Worm (Caenorhabditis elegans): Measurements from ENCODE around the gene cht-4.

Gene cht-4

DNA sequence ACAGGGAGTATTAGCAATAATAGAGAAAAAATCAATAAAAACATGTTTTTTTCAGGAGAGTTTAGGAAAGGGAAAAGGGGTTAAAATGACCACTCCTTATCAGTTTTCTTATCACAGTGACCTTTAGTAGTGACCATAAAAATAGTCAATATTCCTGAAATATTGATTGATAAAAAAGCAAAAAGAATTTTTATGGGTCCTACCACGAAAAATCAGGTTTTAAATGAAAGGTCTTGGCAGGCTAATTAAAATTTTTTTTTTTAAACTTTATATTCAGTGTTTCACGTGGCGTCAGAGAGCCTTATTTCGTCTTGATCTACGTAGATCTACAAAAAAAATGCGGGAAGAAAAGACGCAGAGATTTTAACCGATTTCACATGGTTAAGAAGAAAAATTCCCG, at the start of gene cht-4:
Gene cht-4, minus strand, starts transcription at position 101 of the 400 bp plus-strand sequence.
- TF ChIP-seq madf-10 (tag; optimal IDR thresholded peaks at IDR 0.05) (no peak), F23B12.7 (tag; optimal IDR thresholded peaks at IDR 0.05; ENCODE audit: insufficient read depth) (no peak), hsf-1 (GFP tag; IDR thresholded peaks at IDR 0.05) (no peak), hlh-26 (GFP tag; conservative IDR thresholded peaks at IDR 0.05) (no peak), ztf-18 (tag; optimal IDR thresholded peaks at IDR 0.05) (no peak), ets-4 (GFP tag; optimal IDR thresholded peaks at IDR 0.05) (no peak), ztf-3 (GFP tag; optimal IDR thresholded peaks at IDR 0.05) (no peak), ceh-100 (GFP tag; IDR thresholded peaks at IDR 0.05) (no peak), B0035.1 (tag; optimal IDR thresholded peaks at IDR 0.05) (no peak)

DNA sequence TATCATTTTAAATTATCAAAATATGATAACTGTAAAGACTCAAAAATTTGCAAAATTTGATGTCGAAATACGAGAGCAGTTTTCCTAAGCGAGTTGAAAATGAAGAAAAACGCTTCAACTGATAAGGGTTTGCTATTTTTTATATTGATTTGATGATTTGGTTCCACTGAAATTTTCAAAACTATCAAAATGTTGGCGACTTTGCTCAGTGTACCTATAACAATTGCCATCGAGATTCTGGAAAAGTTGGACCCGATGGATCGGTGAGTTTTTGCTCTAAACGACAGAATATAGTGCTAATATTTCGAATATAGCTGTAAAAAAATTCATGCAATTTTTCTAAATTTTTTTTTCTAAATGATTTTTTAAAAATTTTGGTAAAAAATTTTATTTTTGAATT, 48.5 kb upstream of the cht-4 start, which contains the start of the genes fbxa-13 and Y22D7AR.2:
Gene fbxa-13, minus strand, starts transcription at position 101 of the 400 bp plus-strand sequence.
Gene Y22D7AR.2, plus strand, starts transcription at position 148 of the 400 bp plus-strand sequence.
- TF ChIP-seq ceh-91 (GFP tag; IDR thresholded peaks at IDR 0.05), result no peak

DNA sequence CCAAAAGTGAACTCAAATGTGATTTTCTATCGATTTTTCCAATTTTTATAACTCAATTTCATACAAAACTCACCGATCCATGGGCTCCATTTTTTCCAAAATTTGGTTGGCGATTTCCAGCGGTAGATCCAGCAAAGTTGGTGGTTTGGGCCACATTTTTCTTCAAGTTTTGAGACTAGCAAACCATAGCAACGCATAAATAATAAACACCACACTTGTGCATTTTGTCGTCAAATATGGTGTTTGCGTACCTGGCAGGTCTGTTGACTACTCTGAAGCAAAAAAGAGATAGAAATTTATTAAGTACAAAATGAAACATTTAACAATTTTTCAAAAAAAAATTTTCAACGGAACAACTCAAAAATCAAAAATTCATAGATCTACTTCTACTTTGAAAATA, 48.1 kb upstream of the cht-4 start:
- TF ChIP-seq T26A5.8 (tag; optimal IDR thresholded peaks at IDR 0.05) (no peak), attf-6 (GFP tag; IDR thresholded peaks at IDR 0.05) (no peak), C17E4.6 (GFP tag; IDR thresholded peaks at IDR 0.05) (no peak), Y95B8A.8 (GFP tag; IDR thresholded peaks at IDR 0.05) (no peak), rec-8 (tag; optimal IDR thresholded peaks at IDR 0.05) (no peak), B0019.2 (GFP tag; conservative IDR thresholded peaks at IDR 0.05) (no peak), lsl-1 (GFP tag; optimal IDR thresholded peaks at IDR 0.05) (no peak), let-607 (tag; optimal IDR thresholded peaks at IDR 0.05) (no peak), mes-4 (tag; optimal IDR thresholded peaks at IDR 0.05) (no peak)

DNA sequence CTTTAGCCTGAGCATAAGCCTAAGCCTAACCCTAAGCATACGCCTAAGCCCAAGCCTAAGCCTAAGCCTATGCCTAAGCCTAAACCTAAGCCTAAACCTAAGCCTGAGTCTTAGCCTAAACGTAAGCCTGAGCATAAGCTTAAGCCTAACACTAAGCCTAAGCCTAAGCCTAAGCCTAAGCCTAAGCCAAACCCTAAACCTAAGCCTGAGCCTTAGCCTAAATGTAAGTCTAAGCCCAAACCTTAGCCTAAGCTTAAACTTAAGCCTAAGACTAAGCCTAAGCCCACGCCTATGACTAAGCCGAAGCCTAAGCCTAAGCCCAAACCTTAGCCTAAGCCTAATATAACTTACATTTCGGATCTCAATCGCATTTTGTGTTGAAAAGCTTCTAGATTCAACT, 46.7 kb upstream of the cht-4 start:
- TF ChIP-seq Y56A3A.18 (GFP tag; IDR thresholded peaks at IDR 0.05), result no peak
- TF ChIP-seq snpc-3.4 (tag; optimal IDR thresholded peaks at IDR 0.05), result no peak
- no peak for TF ChIP-seq D2030.7 (GFP tag; IDR thresholded peaks at IDR 0.05)

ce11 chrIII:1702337-1702736, 45.1 kb upstream of the cht-4 start, which contains the start of gene spex-3:
Gene spex-3 (minus strand): TSS chrIII:1702437.
- TF ChIP-seq fkh-3 (tag; optimal IDR thresholded peaks at IDR 0.05), result no peak

- no peak for TF ChIP-seq ztf-6 (GFP tag; IDR thresholded peaks at IDR 0.05)
- no peak for TF ChIP-seq F57C9.4 (tag; optimal IDR thresholded peaks at IDR 0.05)
- TF ChIP-seq tbp1 (GFP tag; optimal IDR thresholded peaks at IDR 0.05), result no peak
- no peak for TF ChIP-seq ekl-4 (GFP tag; IDR thresholded peaks at IDR 0.05)
- no peak for TF ChIP-seq Y53F4B.3 (GFP tag; IDR thresholded peaks at IDR 0.05)
- no peak for TF ChIP-seq ztf-18 (tag; optimal IDR thresholded peaks at IDR 0.05)
- TF ChIP-seq mes-4 (tag; optimal IDR thresholded peaks at IDR 0.05), result no peak
- TF ChIP-seq cebp-1 (GFP tag; IDR thresholded peaks at IDR 0.05), result peak; percentile 35; the same call in 1 of the 2 replicates
- TF ChIP-seq cebp-1 (tag; optimal IDR thresholded peaks at IDR 0.05), result peak; percentile 57
- TF ChIP-seq ama-1 (optimal IDR thresholded peaks at IDR 0.05), result no peak
- TF ChIP-seq ama-1 (GFP tag; optimal IDR thresholded peaks at IDR 0.05), result no peak
- no peak for TF ChIP-seq madf-3 (GFP tag; IDR thresholded peaks at IDR 0.05)
- 0 out of 2 replicates have a peak, but pooled peaks have one; percentile 37 for TF ChIP-seq F37B4.10 (GFP tag; IDR thresholded peaks at IDR 0.05)
- TF ChIP-seq nhr-80 (tag; optimal IDR thresholded peaks at IDR 0.05), result peak; percentile 71
These were observed 41.6 kb upstream of the cht-4 start, which contains the start of gene fbxa-74 for ce11 chrIII:1698842-1699241. Gene fbxa-74 (minus strand): TSS chrIII:1698986.
